Worm (Caenorhabditis elegans) whole organism, L1 larva: Measurements from ENCODE around the gene C03H12.1.

Experiments used
- C34B4.2 ChIP-seq: sonication (generic microtip); optimal IDR thresholded peaks from 2 replicates; lab custom pipeline; 2017; ENCODE audit warnings: mild to moderate bottlenecking, missing genetic modification characterization, missing compliant biosample characterization
- egl-27 ChIP-seq, 2 experiments: fragments of 150-350 bp in 1 of 2; sonication (generic microtip); optimal IDR thresholded peaks; 3 replicates each; lab custom pipeline; 2017 to 2018; ENCODE audit warnings: missing biosample characterization in 2 of 2, missing genetic modification characterization in 2 of 2, missing genetic modification reagents in 2 of 2
- fkh-8 ChIP-seq: sonication (generic microtip); optimal IDR thresholded peaks from 2 replicates; lab custom pipeline; 2016; ENCODE audit warnings: mild to moderate bottlenecking, missing genetic modification characterization, missing compliant biosample characterization
- grh-1 ChIP-seq: fragments of 200-800 bp; sonication (Bioruptor generic); IDR thresholded peaks from 2 replicates; pipeline ENCODE4 v1.3.6; 2022; ENCODE audit warnings: missing genetic modification reagents, missing genetic modification characterization, missing compliant biosample characterization
- jun-1 ChIP-seq: fragments of 150-350 bp; optimal IDR thresholded peaks from 2 replicates; lab custom pipeline; 2014; ENCODE audit warnings: missing biosample characterization, missing genetic modification reagents, missing genetic modification characterization
- lsy-2 ChIP-seq, 2 experiments: fragments of 150-350 bp; optimal IDR thresholded peaks; 2 replicates each; lab custom pipeline; 2014; ENCODE audit warnings: missing biosample characterization in 2 of 2, missing genetic modification characterization in 2 of 2
- nhr-237 ChIP-seq: fragments of 150-350 bp; optimal IDR thresholded peaks from 2 replicates; lab custom pipeline; 2014; ENCODE audit warnings: missing biosample characterization, missing genetic modification characterization
- nhr-76 ChIP-seq: sonication (generic microtip); optimal IDR thresholded peaks from 2 replicates; lab custom pipeline; 2017; ENCODE audit warnings: missing biosample characterization, missing genetic modification characterization
- nhr-85 ChIP-seq: sonication (generic microtip); peaks from one replicate; lab custom pipeline; 2016; ENCODE audit warnings: missing genetic modification characterization, inconsistent platforms, missing compliant biosample characterization
- rnt-1 ChIP-seq: sonication (generic microtip); optimal IDR thresholded peaks from 2 replicates; lab custom pipeline; 2016; ENCODE audit warnings: mild to moderate bottlenecking, missing genetic modification characterization, moderate library complexity, missing compliant biosample characterization
- sup-37 ChIP-seq: fragments of 200-800 bp; sonication (Bioruptor generic); optimal IDR thresholded peaks from 2 replicates; lab custom pipeline; 2018; ENCODE audit warnings: mild to moderate bottlenecking, missing genetic modification characterization, missing compliant biosample characterization
- unc-62 ChIP-seq: fragments of 150-350 bp; optimal IDR thresholded peaks from 2 replicates; lab custom pipeline; 2014; ENCODE audit warnings: missing biosample characterization, missing genetic modification reagents, missing genetic modification characterization

DNA sequence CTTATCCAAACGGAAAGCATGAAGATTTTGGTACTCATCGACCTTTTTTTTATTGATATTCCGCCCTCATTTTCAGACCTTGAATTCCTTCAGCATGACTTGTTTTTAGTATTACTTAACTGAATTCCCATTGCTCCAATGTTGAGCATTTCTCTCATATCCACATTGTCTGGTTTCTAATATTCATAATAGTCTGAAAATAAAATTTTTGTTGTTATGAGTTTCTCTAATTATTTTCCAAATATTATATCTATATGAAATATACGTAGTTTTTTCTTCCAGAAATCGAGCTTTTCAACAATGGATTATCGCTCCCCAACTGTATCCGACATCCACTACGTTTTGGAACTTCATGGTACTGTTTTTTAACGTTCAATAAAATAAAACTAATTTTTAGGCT, 46.6 kb upstream of the C03H12.1 start, which contains the start of gene H08J19.1:
- no peak for TF ChIP-seq lsy-2 (tag; optimal IDR thresholded peaks at IDR 0.05; lab: Kevin White, UChicago)
- TF ChIP-seq sup-37 (GFP tag; lab: Kevin White, UChicago) = no peak
- no peak for TF ChIP-seq nhr-237 (tag; lab: Kevin White, UChicago)
- TF ChIP-seq grh-1 (GFP tag; lab: Robert Waterston, UW) = no peak
- no peak for TF ChIP-seq egl-27 (tag; optimal IDR thresholded peaks at IDR 0.05; lab: Kevin White, UChicago)
- no peak for TF ChIP-seq nhr-76 (tag; lab: Kevin White, UChicago)
- no peak for TF ChIP-seq jun-1
- no peak for TF ChIP-seq C34B4.2 (tag; lab: Kevin White, UChicago)
- TF ChIP-seq fkh-8 (tag; lab: Kevin White, UChicago) = no peak
- no peak for TF ChIP-seq unc-62 (GFP tag; lab: Kevin White, UChicago)
- TF ChIP-seq rnt-1 (tag; lab: Kevin White, UChicago) = no peak
- no peak for TF ChIP-seq nhr-85 (tag; lab: Kevin White, UChicago)
